Fruit fly (Drosophila melanogaster) whole organism, embryonic: ENCODE results near the gene Osi21.

Experiments
- Atf-2 ChIP-seq: fragments of 200-800 bp; sonication (Bioruptor generic); optimal IDR thresholded peaks from 2 replicates; lab custom pipeline; 2016; ENCODE audit warnings: missing biosample characterization, missing genetic modification characterization
- BtbVII ChIP-seq: fragments of 200-800 bp; sonication (Bioruptor generic); optimal IDR thresholded peaks from 3 replicates; lab custom pipeline; 2017; ENCODE audit warnings: missing biosample characterization, mild to moderate bottlenecking, missing genetic modification characterization
- CG10209 ChIP-seq: fragments of 200-800 bp; sonication (Bioruptor generic); optimal IDR thresholded peaks from 3 replicates; lab custom pipeline; 2017; ENCODE audit warnings: missing biosample characterization, mild to moderate bottlenecking, missing genetic modification characterization, missing genetic modification reagents
- CG11093 ChIP-seq: fragments of 200-800 bp; sonication (Bioruptor generic); IDR thresholded peaks from 3 replicates; pipeline ENCODE4 v1.3.6; 2022; ENCODE audit warnings: missing biosample characterization, missing genetic modification characterization
- CG12104 ChIP-seq: fragments of 200-800 bp; sonication (Bioruptor generic); optimal IDR thresholded peaks from 3 replicates; lab custom pipeline; 2016; ENCODE audit warnings: missing biosample characterization, missing genetic modification characterization
- CG12744 ChIP-seq: fragments of 200-800 bp; sonication (Bioruptor generic); optimal IDR thresholded peaks from 2 replicates; lab custom pipeline; 2016; ENCODE audit warnings: missing biosample characterization, missing genetic modification characterization
- CG14014 ChIP-seq: fragments of 200-800 bp; sonication (Bioruptor generic); IDR thresholded peaks from 2 replicates; pipeline ENCODE4 v1.3.6; 2022; ENCODE audit warnings: missing biosample characterization, missing genetic modification characterization
- CG15479 ChIP-seq: fragments of 200-800 bp; sonication (Bioruptor generic); optimal IDR thresholded peaks from 3 replicates; lab custom pipeline; 2019; ENCODE audit warnings: missing biosample characterization, mild to moderate bottlenecking, missing genetic modification characterization, moderate library complexity
- CG16779 ChIP-seq: fragments of 200-800 bp; sonication (Bioruptor generic); IDR thresholded peaks from 2 replicates; pipeline ENCODE4 v1.3.6; 2022; ENCODE audit warnings: missing biosample characterization, missing genetic modification characterization
- CG17361 ChIP-seq: fragments of 200-800 bp; sonication (Bioruptor generic); IDR thresholded peaks from 3 replicates; pipeline ENCODE4 v1.3.6; 2022; ENCODE audit warnings: missing biosample characterization, missing genetic modification characterization
- CG18262 ChIP-seq: fragments of 200-800 bp; optimal IDR thresholded peaks from 3 replicates; lab custom pipeline; 2019; ENCODE audit warnings: missing biosample characterization, mild to moderate bottlenecking, missing genetic modification characterization, moderate library complexity
- CG2199 ChIP-seq: fragments of 200-800 bp; sonication (Bioruptor generic); IDR thresholded peaks from 3 replicates; pipeline ENCODE4 v1.3.6; 2022; ENCODE audit warnings: missing biosample characterization, missing genetic modification characterization
- CG32767 ChIP-seq: fragments of 200-800 bp; sonication (Bioruptor generic); IDR thresholded peaks from 2 replicates; pipeline ENCODE4 v1.3.6; 2022; ENCODE audit warnings: missing biosample characterization, missing genetic modification characterization
- CG4707 ChIP-seq: fragments of 200-800 bp; sonication (Bioruptor generic); optimal IDR thresholded peaks from 2 replicates; lab custom pipeline; 2018; ENCODE audit warnings: missing biosample characterization, mild to moderate bottlenecking, missing genetic modification characterization, moderate library complexity
- CG4730 ChIP-seq: fragments of 200-800 bp; sonication (Bioruptor generic); IDR thresholded peaks from 2 replicates; pipeline ENCODE4 v1.3.6; 2022; ENCODE audit warnings: missing biosample characterization, missing genetic modification characterization
- CG7839 ChIP-seq: fragments of 200-800 bp; sonication (Bioruptor generic); optimal IDR thresholded peaks from 3 replicates; lab custom pipeline; 2018; ENCODE audit warnings: missing biosample characterization, mild to moderate bottlenecking, missing genetic modification characterization, moderate library complexity
- CG8359 ChIP-seq: fragments of 200-800 bp; sonication (Bioruptor generic); optimal IDR thresholded peaks from 2 replicates; lab custom pipeline; 2017; ENCODE audit warnings: missing biosample characterization, mild to moderate bottlenecking, missing genetic modification characterization, borderline replicate concordance
- Deaf1 ChIP-seq: fragments of 200-800 bp; optimal IDR thresholded peaks from 3 replicates; lab custom pipeline; 2019; ENCODE audit warnings: missing biosample characterization, mild to moderate bottlenecking, missing genetic modification characterization, moderate library complexity
- Dfd ChIP-seq, 2 experiments: fragments of >200 bp; optimal IDR thresholded peaks; 2 replicates each; lab custom pipeline; 2017; ENCODE audit warnings: missing biosample characterization in 2 of 2, missing genetic modification characterization in 2 of 2
- Gsc ChIP-seq: fragments of 200-800 bp; sonication (Bioruptor generic); IDR thresholded peaks from 2 replicates; pipeline ENCODE4 v1.3.6; 2022; ENCODE audit warnings: missing biosample characterization, missing genetic modification characterization
- Lhr ChIP-seq: fragments of 200-800 bp; sonication (Bioruptor generic); optimal IDR thresholded peaks from 3 replicates; lab custom pipeline; 2017; ENCODE audit warnings: mild to moderate bottlenecking, missing biosample characterization, missing genetic modification reagents, missing genetic modification characterization
- NC2β ChIP-seq: fragments of 200-800 bp; sonication (Bioruptor generic); optimal IDR thresholded peaks from 2 replicates; lab custom pipeline; 2016; ENCODE audit warnings: missing biosample characterization, missing genetic modification characterization
- Oli ChIP-seq: fragments of 200-800 bp; sonication (Bioruptor generic); optimal IDR thresholded peaks from 2 replicates; lab custom pipeline; 2018; ENCODE audit warnings: missing biosample characterization, mild to moderate bottlenecking, missing genetic modification characterization, moderate library complexity
- Poxn ChIP-seq: fragments of 200-800 bp; sonication (Bioruptor generic); IDR thresholded peaks from 2 replicates; pipeline ENCODE4 v1.3.6; 2022; ENCODE audit warnings: missing biosample characterization, missing genetic modification characterization
- Ravus ChIP-seq: fragments of 200-800 bp; sonication (Bioruptor generic); IDR thresholded peaks from 2 replicates; pipeline ENCODE4 v1.3.6; 2022; ENCODE audit warnings: missing biosample characterization, missing genetic modification characterization
- Stat92E ChIP-seq, 3 experiments: fragments of >200 bp in 2 of 3; fragments of 200-800 bp in 1 of 3; sonication (Bioruptor generic) in 1 of 3; optimal IDR thresholded peaks; 2 replicates each; lab custom pipeline; 2017 to 2019; ENCODE audit warnings: missing biosample characterization in 3 of 3, missing genetic modification characterization in 3 of 3, mild to moderate bottlenecking in 1 of 3, moderate library complexity in 1 of 3
- Taf1 ChIP-seq: fragments of 200-800 bp; sonication (Bioruptor generic); IDR thresholded peaks from 2 replicates; pipeline ENCODE4 v1.3.6; 2022; ENCODE audit warnings: missing biosample characterization, missing genetic modification characterization
- aop ChIP-seq: fragments of 200-800 bp; sonication (Bioruptor generic); IDR thresholded peaks from 2 replicates; pipeline ENCODE4 v1.3.6; 2022; ENCODE audit warnings: missing biosample characterization, missing genetic modification characterization
- ara ChIP-seq: fragments of 200-800 bp; sonication (Bioruptor generic); IDR thresholded peaks from 2 replicates; pipeline ENCODE4 v1.3.6; 2022; ENCODE audit warnings: missing biosample characterization, missing genetic modification characterization
- ash1 ChIP-seq: fragments of 200-800 bp; sonication (Bioruptor generic); optimal IDR thresholded peaks from 2 replicates; lab custom pipeline; 2018; ENCODE audit warnings: missing biosample characterization, mild to moderate bottlenecking, missing genetic modification characterization
- bowl ChIP-seq: fragments of 200-800 bp; sonication (Bioruptor generic); IDR thresholded peaks from 2 replicates; pipeline ENCODE4 v1.3.6; 2022; ENCODE audit warnings: missing biosample characterization, missing genetic modification characterization
- br ChIP-seq: fragments of >200 bp; optimal IDR thresholded peaks from 2 replicates; lab custom pipeline; 2017
- dimm ChIP-seq: fragments of 200-800 bp; sonication (Bioruptor generic); IDR thresholded peaks from 2 replicates; pipeline ENCODE4 v1.3.6; 2022; ENCODE audit warnings: missing biosample characterization, missing genetic modification characterization
- en ChIP-seq: fragments of 200-800 bp; sonication (Bioruptor generic); optimal IDR thresholded peaks from 2 replicates; lab custom pipeline; 2016; ENCODE audit warnings: missing biosample characterization, missing genetic modification characterization
- her ChIP-seq: fragments of 200-800 bp; sonication (Bioruptor generic); optimal IDR thresholded peaks from 2 replicates; lab custom pipeline; 2016; ENCODE audit warnings: missing biosample characterization, missing genetic modification characterization
- hkb ChIP-seq, 2 experiments: fragments of 200-800 bp in 1 of 2; fragments of >200 bp in 1 of 2; sonication (Bioruptor generic) in 1 of 2; IDR thresholded peaks in 1 of 2; optimal IDR thresholded peaks in 1 of 2; 2 replicates each; pipeline versions ENCODE4 v1.3.6 to Lab custom; 2017 to 2022; ENCODE audit warnings: missing biosample characterization in 1 of 2, missing genetic modification characterization in 1 of 2
- maf-S ChIP-seq: fragments of 200-800 bp; sonication (Bioruptor generic); optimal IDR thresholded peaks from 2 replicates; lab custom pipeline; 2016; ENCODE audit warnings: missing biosample characterization, missing genetic modification characterization
- odd ChIP-seq: fragments of 200-800 bp; sonication (Bioruptor generic); optimal IDR thresholded peaks from 2 replicates; lab custom pipeline; 2017; ENCODE audit warnings: missing biosample characterization, mild to moderate bottlenecking, missing genetic modification characterization
- pho ChIP-seq: fragments of 200-800 bp; sonication (Bioruptor generic); optimal IDR thresholded peaks from 2 replicates; lab custom pipeline; 2016; ENCODE audit warnings: missing biosample characterization, missing genetic modification characterization
- pnt ChIP-seq: fragments of 200-800 bp; sonication (Bioruptor generic); optimal IDR thresholded peaks from 3 replicates; lab custom pipeline; 2016; ENCODE audit warnings: missing biosample characterization, missing genetic modification characterization
- ranshi ChIP-seq: fragments of 200-800 bp; sonication (Bioruptor generic); IDR thresholded peaks from 2 replicates; pipeline ENCODE4 v1.3.6; 2022; ENCODE audit warnings: missing biosample characterization, missing genetic modification characterization
- repo ChIP-seq: fragments of 200-800 bp; sonication (Bioruptor generic); optimal IDR thresholded peaks from 2 replicates; lab custom pipeline; 2016; ENCODE audit warnings: missing biosample characterization, missing genetic modification characterization
- ro ChIP-seq: fragments of 200-800 bp; sonication (Bioruptor generic); IDR thresholded peaks from 2 replicates; pipeline ENCODE4 v1.3.6; 2022; ENCODE audit warnings: missing biosample characterization, missing genetic modification characterization
- schlank ChIP-seq: fragments of 200-800 bp; sonication (Bioruptor generic); optimal IDR thresholded peaks from 2 replicates; lab custom pipeline; 2018; ENCODE audit warnings: missing biosample characterization, mild to moderate bottlenecking, missing genetic modification characterization
- sr ChIP-seq: fragments of 200-800 bp; sonication (Bioruptor generic); IDR thresholded peaks from 3 replicates; pipeline ENCODE4 v1.3.6; 2022; ENCODE audit warnings: missing biosample characterization, missing genetic modification characterization
- ssp ChIP-seq: fragments of 200-800 bp; sonication (Bioruptor generic); IDR thresholded peaks from 2 replicates; pipeline ENCODE4 v1.3.6; 2022; ENCODE audit warnings: missing biosample characterization, missing genetic modification characterization
- tap ChIP-seq: fragments of 200-800 bp; optimal IDR thresholded peaks from 3 replicates; lab custom pipeline; 2019; ENCODE audit warnings: missing biosample characterization, mild to moderate bottlenecking, missing genetic modification characterization, moderate library complexity
- tll ChIP-seq, 2 experiments: fragments of 200-800 bp in 1 of 2; fragments of >200 bp in 1 of 2; sonication (Bioruptor generic) in 1 of 2; optimal IDR thresholded peaks; 2 replicates each; lab custom pipeline; 2017 to 2019; ENCODE audit warnings: missing biosample characterization in 2 of 2, missing genetic modification characterization in 2 of 2, mild to moderate bottlenecking in 1 of 2, moderate library complexity in 1 of 2
- tup ChIP-seq: fragments of 200-800 bp; sonication (Bioruptor generic); optimal IDR thresholded peaks from 2 replicates; lab custom pipeline; 2016; ENCODE audit warnings: missing biosample characterization, mild to moderate bottlenecking, missing genetic modification characterization, moderate library complexity
- twi ChIP-seq: fragments of 200-800 bp; optimal IDR thresholded peaks from 2 replicates; lab custom pipeline; 2019; ENCODE audit warnings: missing biosample characterization, mild to moderate bottlenecking, missing genetic modification characterization, moderate library complexity
- wek ChIP-seq: fragments of 200-800 bp; sonication (Bioruptor generic); optimal IDR thresholded peaks from 3 replicates; lab custom pipeline; 2018; ENCODE audit warnings: missing biosample characterization, mild to moderate bottlenecking, missing genetic modification characterization, moderate library complexity

Gene Osi21

DNA sequence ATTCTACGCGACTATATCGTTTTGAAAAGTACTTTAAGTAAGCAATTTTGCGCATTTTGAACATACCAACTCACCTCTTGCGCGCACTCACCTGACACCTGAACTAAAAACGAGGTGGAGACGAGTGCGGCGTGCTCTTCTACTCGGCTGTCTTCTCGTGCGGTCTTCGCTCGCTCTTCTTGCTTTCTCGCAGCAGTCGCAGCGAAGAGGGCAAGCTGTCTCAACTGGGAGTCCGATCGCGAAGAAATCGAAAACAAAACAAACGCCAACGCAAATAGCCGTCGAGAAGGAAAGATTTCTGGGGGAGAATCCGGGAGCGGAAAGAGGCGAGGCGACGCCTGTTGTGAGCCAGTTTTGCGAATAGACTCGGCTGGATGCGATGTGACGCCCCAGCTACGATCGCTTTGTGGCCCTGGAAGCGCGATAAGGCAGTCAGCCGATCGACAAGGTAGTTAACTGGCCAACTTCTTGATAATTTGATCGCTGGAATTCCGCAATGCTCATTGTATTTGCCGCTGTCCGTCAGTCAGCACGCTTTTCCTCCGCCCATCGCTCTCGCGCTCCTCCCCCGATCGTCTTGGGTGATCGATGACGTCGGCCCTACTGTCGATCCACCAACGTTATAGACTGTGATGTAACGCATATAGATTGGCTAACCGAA is 13.8 kb downstream of the Osi21 start (continued):
- no peak for TF ChIP-seq twi (tag; lab: Kevin White, UChicago)
- no peak for TF ChIP-seq CG12104
- no peak for TF ChIP-seq repo (GFP tag; lab: Kevin White, UChicago)
- no peak for TF ChIP-seq Taf1 (GFP tag; lab: Robert Waterston, UW)
- no peak for TF ChIP-seq CG17361 (GFP tag; lab: Robert Waterston, UW)
- no peak for TF ChIP-seq her (GFP tag; lab: Kevin White, UChicago)
- TF ChIP-seq schlank (tag; lab: Kevin White, UChicago): no peak
- TF ChIP-seq tap (tag; lab: Kevin White, UChicago): no peak
- peak; percentile 43; the same call in 1 of the 2 replicates for TF ChIP-seq CG14014
- TF ChIP-seq tll (GFP tag; optimal IDR thresholded peaks at IDR 0.05; lab: Kevin White, UChicago): no peak
- no peak for TF ChIP-seq CG10209 (GFP tag; lab: Kevin White, UChicago)
- TF ChIP-seq Dfd (GFP tag; optimal IDR thresholded peaks at IDR 0.05; lab: Kevin White, UChicago): no peak
- TF ChIP-seq wek (GFP tag; lab: Kevin White, UChicago): no peak
- no peak for TF ChIP-seq bowl (GFP tag; lab: Robert Waterston, UW)
- TF ChIP-seq en (GFP tag; lab: Kevin White, UChicago): no peak
- TF ChIP-seq CG7839 (tag; lab: Kevin White, UChicago): no peak
- no peak for TF ChIP-seq hkb (optimal IDR thresholded peaks at IDR 0.05; lab: Kevin White, UChicago)
- no peak for TF ChIP-seq hkb (GFP tag; IDR thresholded peaks at IDR 0.05; lab: Robert Waterston, UW)
- no peak for TF ChIP-seq ash1 (GFP tag; lab: Kevin White, UChicago)
- no peak for TF ChIP-seq Stat92E (GFP tag; optimal IDR thresholded peaks at IDR 0.05; lab: Kevin White, UChicago)
- no peak for TF ChIP-seq Atf-2
- TF ChIP-seq CG4707 (GFP tag; lab: Kevin White, UChicago): no peak
- no peak for TF ChIP-seq Lhr (GFP tag; lab: Kevin White, UChicago)
- TF ChIP-seq Deaf1 (tag; lab: Kevin White, UChicago): peak; percentile 94
- TF ChIP-seq pho (GFP tag; lab: Kevin White, UChicago): no peak
- TF ChIP-seq BtbVII (GFP tag; lab: Kevin White, UChicago): peak; percentile 86
- TF ChIP-seq ssp (GFP tag; lab: Robert Waterston, UW): no peak
- TF ChIP-seq pnt (GFP tag; lab: Kevin White, UChicago): no peak
- no peak for TF ChIP-seq CG4730 (GFP tag; lab: Robert Waterston, UW)
- TF ChIP-seq br: no peak
- TF ChIP-seq CG8359: no peak
- TF ChIP-seq CG18262 (tag; lab: Kevin White, UChicago): no peak
- no peak for TF ChIP-seq NC2β (GFP tag; lab: Kevin White, UChicago)
- TF ChIP-seq sr (GFP tag; lab: Robert Waterston, UW): peak; percentile 99
- no peak for TF ChIP-seq Poxn (GFP tag; lab: Robert Waterston, UW)
- no peak for TF ChIP-seq CG15479 (GFP tag; lab: Kevin White, UChicago)
- TF ChIP-seq CG16779 (GFP tag; lab: Robert Waterston, UW): no peak
- TF ChIP-seq Gsc (GFP tag; lab: Robert Waterston, UW): no peak
- TF ChIP-seq maf-S (GFP tag; lab: Kevin White, UChicago): no peak
- TF ChIP-seq odd: no peak
- TF ChIP-seq ro (GFP tag; lab: Robert Waterston, UW): no peak
- no peak for TF ChIP-seq tup (GFP tag; lab: Kevin White, UChicago)
- no peak for TF ChIP-seq CG2199 (GFP tag; lab: Robert Waterston, UW)
- TF ChIP-seq CG32767 (GFP tag; lab: Robert Waterston, UW): no peak
- TF ChIP-seq dimm (GFP tag; lab: Robert Waterston, UW): no peak
- peak; percentile 3; the same call in 1 of the 2 replicates for TF ChIP-seq aop (GFP tag; lab: Robert Waterston, UW)
- TF ChIP-seq CG12744 (GFP tag; lab: Kevin White, UChicago): no peak
- no peak for TF ChIP-seq Oli (tag; lab: Kevin White, UChicago)
- TF ChIP-seq ranshi (GFP tag; lab: Robert Waterston, UW): 0 out of 2 replicates have a peak, but pooled peaks have one; percentile 13
- no peak for TF ChIP-seq CG11093 (GFP tag; lab: Robert Waterston, UW)
- TF ChIP-seq Ravus: no peak; the same call in 1 of the 2 replicates
- TF ChIP-seq ara (GFP tag; lab: Robert Waterston, UW): no peak
